Worm (Caenorhabditis elegans) whole organism, L3 larva: ENCODE results near the gene C47D12.2.

Experiments used
- R02D3.7 ChIP-seq: fragments of 150-350 bp; optimal IDR thresholded peaks from 2 replicates; lab custom pipeline; 2014; ENCODE audit warnings: missing biosample characterization, missing genetic modification characterization
- aly-2 ChIP-seq: fragments of 150-350 bp; optimal IDR thresholded peaks from 2 replicates; lab custom pipeline; 2014; ENCODE audit warnings: missing biosample characterization, missing genetic modification characterization
- ama-1 ChIP-seq: fragments of 150-350 bp; optimal IDR thresholded peaks from 2 replicates; lab custom pipeline; 2018
- lin-15B ChIP-seq: fragments of 150-350 bp; optimal IDR thresholded peaks from 2 replicates; lab custom pipeline; 2014; ENCODE audit warnings: missing biosample characterization, missing genetic modification characterization
- nhr-28 ChIP-seq: fragments of 150-350 bp; optimal IDR thresholded peaks from 2 replicates; lab custom pipeline; 2014; ENCODE audit warnings: missing biosample characterization, missing genetic modification characterization
- zag-1 ChIP-seq: fragments of 150-350 bp; optimal IDR thresholded peaks from 2 replicates; lab custom pipeline; 2014; ENCODE audit warnings: missing biosample characterization, missing genetic modification characterization

- no peak for TF ChIP-seq nhr-28 (tag; lab: Kevin White, UChicago)
- TF ChIP-seq lin-15B (tag; lab: Kevin White, UChicago): no peak
- no peak for TF ChIP-seq R02D3.7
- no peak for TF ChIP-seq zag-1 (tag; lab: Kevin White, UChicago)
- TF ChIP-seq ama-1: no peak
- no peak for TF ChIP-seq aly-2 (tag; lab: Kevin White, UChicago)
These were observed 4.1 kb downstream of the C47D12.2 start for ce11 chrII:11680220-11680619.
